Fruit fly (Drosophila melanogaster): ENCODE results near the gene CG1572.
A peak's percentile ranks its signal among the peaks of the same experiment; 100 is the strongest.

- TF ChIP-seq Eip93F (GFP tag; optimal IDR thresholded peaks at IDR 0.05) (no peak), CG32006 (GFP tag; optimal IDR thresholded peaks at IDR 0.05) (peak; percentile 88), CG6808 (GFP tag; optimal IDR thresholded peaks at IDR 0.05) (no peak), Met (GFP tag; optimal IDR thresholded peaks at IDR 0.05) (no peak), CG3919 (GFP tag; optimal IDR thresholded peaks at IDR 0.05) (peak; percentile 60), Ets96B (tag; optimal IDR thresholded peaks at IDR 0.05) (peak; percentile 33), Eip75B (GFP tag; optimal IDR thresholded peaks at IDR 0.05) (peak; percentile 24), esn (GFP tag; optimal IDR thresholded peaks at IDR 0.05) (no peak), CG15336 (GFP tag; IDR thresholded peaks at IDR 0.05) (peak; percentile 92), CG8632 (GFP tag; optimal IDR thresholded peaks at IDR 0.05) (no peak), CG11294 (GFP tag; IDR thresholded peaks at IDR 0.05) (peak; percentile 90), CG6854 (GFP tag; optimal IDR thresholded peaks at IDR 0.05) (no peak), CG10669 (GFP tag; optimal IDR thresholded peaks at IDR 0.05) (peak; percentile 36)
Measured at dm6 chrX:11518435-11518834, 40.0 kb downstream of the CG1572 start.

Data from whole organism, prepupa.